Worm (Caenorhabditis elegans) whole organism, L4/young adult: ENCODE measurements around the gene T22F3.10.
"Not testable (repeated sequence)": the region's sequence is repeated elsewhere in the genome, so short reads cannot be mapped to it uniquely, and the experiment has no call there.

Experiments used
- W03F9.2 ChIP-seq: fragments of 150-350 bp; optimal IDR thresholded peaks from 2 replicates; lab custom pipeline; 2014; ENCODE audit warnings: missing biosample characterization, missing genetic modification characterization
- dao-5 ChIP-seq: sonication (generic microtip); optimal IDR thresholded peaks from 2 replicates; lab custom pipeline; 2016; ENCODE audit warnings: missing genotype, missing genetic modification characterization, moderate library complexity, missing compliant biosample characterization
- him-1 ChIP-seq: sonication (generic microtip); optimal IDR thresholded peaks from 2 replicates; lab custom pipeline; 2016; ENCODE audit warnings: missing genotype, missing genetic modification reagents, missing genetic modification characterization, missing compliant biosample characterization

DNA sequence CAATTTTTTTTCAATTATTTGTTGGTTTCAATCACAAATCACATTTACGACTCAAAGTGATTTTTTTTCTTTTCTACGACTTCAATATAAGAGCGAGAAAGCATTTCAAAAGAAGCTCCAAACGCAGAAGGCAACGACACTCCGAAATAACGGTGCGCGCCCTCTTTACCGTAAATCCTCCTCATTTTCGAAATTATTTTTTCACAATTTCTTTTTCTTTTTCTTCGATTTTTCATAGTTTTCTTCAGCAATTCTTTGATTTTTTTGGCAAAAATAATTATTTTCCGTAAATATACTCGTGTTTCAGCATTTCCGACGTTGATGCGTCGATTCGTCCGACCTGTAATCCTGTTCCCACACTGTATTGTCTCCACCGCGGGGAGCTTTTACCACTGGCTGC is 40.9 kb downstream of the T22F3.10 start, which contains the start of gene F40C5.2:
- TF ChIP-seq him-1, W03F9.2, dao-5 (tag; lab: Kevin White, UChicago): not testable (repeated sequence)
